Worm (Caenorhabditis elegans): ENCODE results near the gene col-126.

ce11 chrIV:11229013-11229412 lies 34.2 kb upstream of the col-126 start:
- TF ChIP-seq C04F5.9 (tag; optimal IDR thresholded peaks at IDR 0.05), result no peak
- no peak for TF ChIP-seq nhr-90 (tag; optimal IDR thresholded peaks at IDR 0.05; ENCODE audit: poor library complexity)
- no peak for TF ChIP-seq unc-30 (tag; optimal IDR thresholded peaks at IDR 0.05)
- TF ChIP-seq skn-1 (tag; optimal IDR thresholded peaks at IDR 0.05), result no peak
- TF ChIP-seq blmp-1 (tag; optimal IDR thresholded peaks at IDR 0.05), result no peak
- no peak for TF ChIP-seq nhr-76 (tag; optimal IDR thresholded peaks at IDR 0.05)
- TF ChIP-seq zag-1 (tag; optimal IDR thresholded peaks at IDR 0.05), result no peak
- no peak for TF ChIP-seq ama-1 (optimal IDR thresholded peaks at IDR 0.05)
- TF ChIP-seq lir-3 (tag; optimal IDR thresholded peaks at IDR 0.05; ENCODE audit: poor library complexity), result no peak
- TF ChIP-seq ets-5 (GFP tag; IDR thresholded peaks at IDR 0.05), result no peak
- no peak for TF ChIP-seq mab-9 (GFP tag; IDR thresholded peaks at IDR 0.05)
- no peak for TF ChIP-seq ceh-82 (tag; optimal IDR thresholded peaks at IDR 0.05)
